Fruit fly (Drosophila melanogaster): ENCODE results near the gene CG15468.

The CG15468 gene

dm6 chrX:4909938-4910778, 50.8 kb downstream of the CG15468 start (continued):
- no peak for TF ChIP-seq lov (optimal IDR thresholded peaks at IDR 0.05)
- peak; percentile 100 for TF ChIP-seq lov (GFP tag; IDR thresholded peaks at IDR 0.05)
- peak; percentile 99 for TF ChIP-seq Oaz (GFP tag; IDR thresholded peaks at IDR 0.05)
- peak; percentile 99 for TF ChIP-seq Ravus (GFP tag; IDR thresholded peaks at IDR 0.05)
- peak; percentile 99 for TF ChIP-seq NC2β (GFP tag; optimal IDR thresholded peaks at IDR 0.05)
- TF ChIP-seq CG9215 (GFP tag; IDR thresholded peaks at IDR 0.05): peak; percentile 99
- TF ChIP-seq CG31388 (GFP tag; optimal IDR thresholded peaks at IDR 0.05): peak; percentile 99
- TF ChIP-seq CG10654 (GFP tag; optimal IDR thresholded peaks at IDR 0.05): peak; percentile 100
- TF ChIP-seq CG17568 (GFP tag; optimal IDR thresholded peaks at IDR 0.05): peak; percentile 99
- TF ChIP-seq Vsx1 (GFP tag; optimal IDR thresholded peaks at IDR 0.05): peak; percentile 99
- TF ChIP-seq CG2120 (GFP tag; optimal IDR thresholded peaks at IDR 0.05): peak; percentile 100
- peak; percentile 100 for TF ChIP-seq Usf (GFP tag; optimal IDR thresholded peaks at IDR 0.05)
- peak; percentile 100 for TF ChIP-seq zen (tag; optimal IDR thresholded peaks at IDR 0.05)
- peak; percentile 100 for TF ChIP-seq ranshi (GFP tag; IDR thresholded peaks at IDR 0.05)
- peak; percentile 100 for TF ChIP-seq CG13624 (GFP tag; optimal IDR thresholded peaks at IDR 0.05)
- peak; percentile 99 for TF ChIP-seq abd-A (tag; optimal IDR thresholded peaks at IDR 0.05)
- TF ChIP-seq CG17385 (GFP tag; optimal IDR thresholded peaks at IDR 0.05): peak; percentile 100
- TF ChIP-seq ems (GFP tag; optimal IDR thresholded peaks at IDR 0.05): peak; percentile 100
- peak; percentile 99 for TF ChIP-seq CG4854 (GFP tag; optimal IDR thresholded peaks at IDR 0.05)
- TF ChIP-seq CG9876 (GFP tag; optimal IDR thresholded peaks at IDR 0.05): peak; percentile 100
- TF ChIP-seq CG33557 (GFP tag; optimal IDR thresholded peaks at IDR 0.05): peak; percentile 99
- peak; percentile 100 for TF ChIP-seq YL-1 (GFP tag; optimal IDR thresholded peaks at IDR 0.05)
- peak; percentile 100 for TF ChIP-seq Fer1 (GFP tag; optimal IDR thresholded peaks at IDR 0.05)
- TF ChIP-seq CG3838 (GFP tag; optimal IDR thresholded peaks at IDR 0.05): peak; percentile 99
- peak; percentile 100 for TF ChIP-seq stc (GFP tag; IDR thresholded peaks at IDR 0.05)
- TF ChIP-seq CG4707 (GFP tag; optimal IDR thresholded peaks at IDR 0.05): peak; percentile 97
- no peak for TF ChIP-seq Hr39 (optimal IDR thresholded peaks at IDR 0.05)
- peak; percentile 100 for TF ChIP-seq Fer2 (tag; optimal IDR thresholded peaks at IDR 0.05)
- TF ChIP-seq ttk (GFP tag; IDR thresholded peaks at IDR 0.05): peak; percentile 100
- no peak for TF ChIP-seq HLHmδ (GFP tag; optimal IDR thresholded peaks at IDR 0.05)
- TF ChIP-seq CG18262 (tag; optimal IDR thresholded peaks at IDR 0.05): peak; percentile 100
- peak; percentile 99 to 100 for TF ChIP-seq chif (GFP tag; optimal IDR thresholded peaks at IDR 0.05)
- TF ChIP-seq sens-2 (GFP tag; IDR thresholded peaks at IDR 0.05): peak; percentile 100
- peak; percentile 80 for TF ChIP-seq CG9797 (GFP tag; optimal IDR thresholded peaks at IDR 0.05)
- peak; percentile 100 for TF ChIP-seq Ssrp (tag; optimal IDR thresholded peaks at IDR 0.05)
- peak; percentile 100 for TF ChIP-seq Optix (GFP tag; IDR thresholded peaks at IDR 0.05)
- peak; percentile 99 for TF ChIP-seq CG15601 (tag; optimal IDR thresholded peaks at IDR 0.05)
- peak; percentile 100 for TF ChIP-seq CG1602 (GFP tag; optimal IDR thresholded peaks at IDR 0.05)
- peak; percentile 99 for TF ChIP-seq CG11398 (GFP tag; optimal IDR thresholded peaks at IDR 0.05)
- no peak for TF ChIP-seq h (optimal IDR thresholded peaks at IDR 0.05)
- TF ChIP-seq CG5180 (GFP tag; optimal IDR thresholded peaks at IDR 0.05): peak; percentile 95
- TF ChIP-seq Nf-YC (tag; optimal IDR thresholded peaks at IDR 0.05): peak; percentile 94
- no peak for TF ChIP-seq Doc3 (GFP tag; IDR thresholded peaks at IDR 0.05; ENCODE audit: partially characterized antibody)
- peak; percentile 99 for TF ChIP-seq CG11504 (tag; optimal IDR thresholded peaks at IDR 0.05)
- peak; percentile 100 for TF ChIP-seq CG3847 (GFP tag; IDR thresholded peaks at IDR 0.05)
- peak; percentile 98 for TF ChIP-seq p53 (GFP tag; optimal IDR thresholded peaks at IDR 0.05)
- TF ChIP-seq Dll (GFP tag; IDR thresholded peaks at IDR 0.05; ENCODE audit: partially characterized antibody): no peak
- peak; percentile 100 for TF ChIP-seq caup (GFP tag; optimal IDR thresholded peaks at IDR 0.05; ENCODE audit: severe bottlenecking)
- peak; percentile 97 for TF ChIP-seq trem (tag; optimal IDR thresholded peaks at IDR 0.05)

All from whole organism, embryonic.